Fruit fly (Drosophila melanogaster) whole organism, embryonic: ENCODE measurements around the gene RhoGAP93B.

ENCODE experiments used
- Adf1 ChIP-seq: fragments of 200-800 bp; sonication (Bioruptor generic); IDR thresholded peaks from 2 replicates; pipeline ENCODE4 v1.3.6; 2022; ENCODE audit warnings: missing biosample characterization, missing genetic modification characterization
- Bgb ChIP-seq: fragments of 200-800 bp; sonication (Bioruptor generic); IDR thresholded peaks from 2 replicates; pipeline ENCODE4 v1.3.6; 2022; ENCODE audit warnings: missing biosample characterization, missing genetic modification characterization; ENCODE audit not compliant: partially characterized antibody
- CG10147 ChIP-seq: fragments of 200-800 bp; sonication (Bioruptor generic); optimal IDR thresholded peaks from 2 replicates; lab custom pipeline; 2019; ENCODE audit warnings: missing biosample characterization, mild to moderate bottlenecking, missing genetic modification characterization, moderate library complexity
- CG11398 ChIP-seq: fragments of 200-800 bp; sonication (Bioruptor generic); optimal IDR thresholded peaks from 2 replicates; lab custom pipeline; 2016; ENCODE audit warnings: missing biosample characterization, missing genetic modification characterization
- CG12391 ChIP-seq: fragments of 200-800 bp; sonication (Bioruptor generic); optimal IDR thresholded peaks from 3 replicates; lab custom pipeline; 2018; ENCODE audit warnings: missing biosample characterization, mild to moderate bottlenecking, missing genetic modification characterization, moderate library complexity
- CG12659 ChIP-seq: fragments of 200-800 bp; sonication (Bioruptor generic); optimal IDR thresholded peaks from 3 replicates; lab custom pipeline; 2017; ENCODE audit warnings: mild to moderate bottlenecking, missing biosample characterization, missing genetic modification reagents, missing genetic modification characterization
- CG13287 ChIP-seq: fragments of 200-800 bp; sonication (Bioruptor generic); IDR thresholded peaks from 2 replicates; pipeline ENCODE4 v1.3.6; 2022; ENCODE audit warnings: missing biosample characterization, missing genetic modification characterization; ENCODE audit not compliant: partially characterized antibody
- CG13424 ChIP-seq: fragments of 200-800 bp; sonication (Bioruptor generic); optimal IDR thresholded peaks from 2 replicates; lab custom pipeline; 2019; ENCODE audit warnings: missing biosample characterization, mild to moderate bottlenecking, missing genetic modification characterization, moderate library complexity
- CG14014 ChIP-seq: fragments of 200-800 bp; sonication (Bioruptor generic); IDR thresholded peaks from 2 replicates; pipeline ENCODE4 v1.3.6; 2022; ENCODE audit warnings: missing biosample characterization, missing genetic modification characterization
- CG15601 ChIP-seq: fragments of 200-800 bp; sonication (Bioruptor generic); optimal IDR thresholded peaks from 3 replicates; lab custom pipeline; 2019; ENCODE audit warnings: missing biosample characterization, mild to moderate bottlenecking, missing genetic modification characterization, moderate library complexity
- CG17829 ChIP-seq: fragments of 200-800 bp; optimal IDR thresholded peaks from 2 replicates; lab custom pipeline; 2019; ENCODE audit warnings: missing biosample characterization, mild to moderate bottlenecking, missing genetic modification characterization, moderate library complexity
- CG1792 ChIP-seq: fragments of 200-800 bp; sonication (Bioruptor generic); optimal IDR thresholded peaks from 2 replicates; lab custom pipeline; 2016; ENCODE audit warnings: missing biosample characterization, missing genetic modification characterization
- CG2712 ChIP-seq: fragments of 200-800 bp; optimal IDR thresholded peaks from 3 replicates; lab custom pipeline; 2019; ENCODE audit warnings: missing biosample characterization, mild to moderate bottlenecking, missing genetic modification characterization, moderate library complexity
- CG30020 ChIP-seq: fragments of 200-800 bp; optimal IDR thresholded peaks from 2 replicates; lab custom pipeline; 2019; ENCODE audit warnings: missing biosample characterization, mild to moderate bottlenecking, missing genetic modification characterization, moderate library complexity
- CG3163 ChIP-seq: fragments of 200-800 bp; sonication (Bioruptor generic); optimal IDR thresholded peaks from 3 replicates; lab custom pipeline; 2016; ENCODE audit warnings: missing biosample characterization, missing genetic modification characterization
- CG6791 ChIP-seq: fragments of 200-800 bp; sonication (Bioruptor generic); IDR thresholded peaks from 3 replicates; pipeline ENCODE4 v1.3.6; 2022; ENCODE audit warnings: missing biosample characterization, missing genetic modification characterization; ENCODE audit not compliant: partially characterized antibody
- CG9797 ChIP-seq: fragments of 200-800 bp; sonication (Bioruptor generic); optimal IDR thresholded peaks from 3 replicates; lab custom pipeline; 2018; ENCODE audit warnings: missing biosample characterization, mild to moderate bottlenecking, missing genetic modification characterization
- CoRest ChIP-seq: fragments of 200-800 bp; sonication (Bioruptor generic); optimal IDR thresholded peaks from 3 replicates; lab custom pipeline; 2018; ENCODE audit warnings: missing biosample characterization, mild to moderate bottlenecking, missing genetic modification characterization, moderate library complexity
- Dp ChIP-seq: fragments of 200-800 bp; sonication (Bioruptor generic); optimal IDR thresholded peaks from 2 replicates; lab custom pipeline; 2018; ENCODE audit warnings: missing biosample characterization, mild to moderate bottlenecking, missing genetic modification characterization, moderate library complexity
- Elba2 ChIP-seq: fragments of 200-800 bp; sonication (Bioruptor generic); optimal IDR thresholded peaks from 3 replicates; lab custom pipeline; 2016; ENCODE audit warnings: missing biosample characterization, missing genetic modification characterization
- Ets97D ChIP-seq: fragments of 200-800 bp; sonication (Bioruptor generic); optimal IDR thresholded peaks from 3 replicates; lab custom pipeline; 2016; ENCODE audit warnings: missing biosample characterization, missing genetic modification characterization
- HLH4C ChIP-seq: fragments of 200-800 bp; sonication (Bioruptor generic); IDR thresholded peaks from 3 replicates; pipeline ENCODE4 v1.3.6; 2022; ENCODE audit warnings: missing biosample characterization, missing genetic modification characterization; ENCODE audit not compliant: partially characterized antibody
- Kr ChIP-seq: fragments of 200-800 bp; sonication (Bioruptor generic); optimal IDR thresholded peaks from 2 replicates; lab custom pipeline; 2017; ENCODE audit warnings: missing biosample characterization, mild to moderate bottlenecking, missing genetic modification characterization
- MBD-R2 ChIP-seq: fragments of 200-800 bp; sonication (Bioruptor generic); IDR thresholded peaks from 2 replicates; pipeline ENCODE4 v1.3.6; 2022; ENCODE audit warnings: missing biosample characterization, missing genetic modification characterization
- MESR4 ChIP-seq: fragments of 200-800 bp; sonication (Bioruptor generic); optimal IDR thresholded peaks from 2 replicates; lab custom pipeline; 2018; ENCODE audit warnings: missing biosample characterization, mild to moderate bottlenecking, missing genetic modification characterization, moderate library complexity
- Med ChIP-seq: fragments of 200-800 bp; sonication (Bioruptor generic); peaks from one replicate; lab custom pipeline; 2016; ENCODE audit warnings: missing biosample characterization, missing genetic modification characterization, mild to moderate bottlenecking, inconsistent platforms, moderate library complexity
- Nf-YC ChIP-seq: fragments of 200-800 bp; optimal IDR thresholded peaks from 3 replicates; lab custom pipeline; 2019; ENCODE audit warnings: missing biosample characterization, mild to moderate bottlenecking, missing genetic modification characterization, moderate library complexity
- PHDP ChIP-seq: fragments of 200-800 bp; sonication (Bioruptor generic); optimal IDR thresholded peaks from 3 replicates; lab custom pipeline; 2018; ENCODE audit warnings: missing biosample characterization, mild to moderate bottlenecking, missing genetic modification characterization, moderate library complexity
- Scr ChIP-seq: fragments of 200-800 bp; sonication (Bioruptor generic); IDR thresholded peaks from 2 replicates; pipeline ENCODE4 v1.3.6; 2022; ENCODE audit warnings: missing biosample characterization, missing genetic modification characterization; ENCODE audit not compliant: partially characterized antibody
- Sox100B ChIP-seq: fragments of 200-800 bp; sonication (Bioruptor generic); optimal IDR thresholded peaks from 3 replicates; lab custom pipeline; 2018; ENCODE audit warnings: missing biosample characterization, mild to moderate bottlenecking, missing genetic modification characterization
- Usf ChIP-seq: fragments of 200-800 bp; sonication (Bioruptor generic); optimal IDR thresholded peaks from 2 replicates; lab custom pipeline; 2017; ENCODE audit warnings: missing genotype, missing biosample characterization, missing genetic modification characterization
- Xrp1 ChIP-seq: fragments of 200-800 bp; sonication (Bioruptor generic); IDR thresholded peaks from 2 replicates; pipeline ENCODE4 v1.3.6; 2022; ENCODE audit warnings: missing biosample characterization, missing genetic modification characterization
- ab ChIP-seq: fragments of 200-800 bp; sonication (Bioruptor generic); optimal IDR thresholded peaks from 2 replicates; lab custom pipeline; 2016; ENCODE audit warnings: missing biosample characterization, missing genetic modification characterization
- ci ChIP-seq: fragments of 200-800 bp; sonication (Bioruptor generic); IDR thresholded peaks from 3 replicates; pipeline ENCODE4 v1.3.6; 2022; ENCODE audit warnings: missing biosample characterization, missing genetic modification characterization
- crp ChIP-seq, 2 experiments: fragments of 200-800 bp; sonication (Bioruptor generic); optimal IDR thresholded peaks; 2 replicates in 1 of 2; 3 replicates in 1 of 2; lab custom pipeline; 2017; ENCODE audit warnings: missing biosample characterization in 2 of 2, missing genetic modification characterization in 2 of 2, mild to moderate bottlenecking in 1 of 2, moderate library complexity in 1 of 2
- dati ChIP-seq: fragments of 200-800 bp; sonication (Bioruptor generic); IDR thresholded peaks from 2 replicates; pipeline ENCODE4 v1.3.6; 2022; ENCODE audit warnings: missing biosample characterization, missing genetic modification characterization
- hb ChIP-seq: fragments of 200-800 bp; sonication (Bioruptor generic); IDR thresholded peaks from 3 replicates; pipeline ENCODE4 v1.3.6; 2022; ENCODE audit warnings: missing biosample characterization, missing genetic modification characterization; ENCODE audit not compliant: partially characterized antibody
- hkb ChIP-seq, 2 experiments: fragments of 200-800 bp in 1 of 2; fragments of >200 bp in 1 of 2; sonication (Bioruptor generic) in 1 of 2; IDR thresholded peaks in 1 of 2; optimal IDR thresholded peaks in 1 of 2; 2 replicates each; pipeline versions ENCODE4 v1.3.6 to Lab custom; 2017 to 2022; ENCODE audit warnings: missing biosample characterization in 1 of 2, missing genetic modification characterization in 1 of 2
- lilli ChIP-seq: fragments of 200-800 bp; sonication (Bioruptor generic); optimal IDR thresholded peaks from 3 replicates; lab custom pipeline; 2016; ENCODE audit warnings: missing biosample characterization, missing genetic modification characterization
- pzg ChIP-seq: fragments of 200-800 bp; sonication (Bioruptor generic); optimal IDR thresholded peaks from 3 replicates; lab custom pipeline; 2018; ENCODE audit warnings: missing biosample characterization, mild to moderate bottlenecking, missing genetic modification characterization, moderate library complexity
- row ChIP-seq: fragments of 200-800 bp; sonication (Bioruptor generic); IDR thresholded peaks from 3 replicates; pipeline ENCODE4 v1.3.6; 2022; ENCODE audit warnings: missing biosample characterization, missing genetic modification characterization
- sens ChIP-seq: fragments of 200-800 bp; sonication (Bioruptor generic); peaks from one replicate; lab custom pipeline; 2016; ENCODE audit warnings: missing biosample characterization, missing genetic modification characterization
- stwl ChIP-seq: fragments of 200-800 bp; sonication (Bioruptor generic); optimal IDR thresholded peaks from 3 replicates; lab custom pipeline; 2018; ENCODE audit warnings: missing biosample characterization, mild to moderate bottlenecking, missing genetic modification characterization, moderate library complexity
- unc-4 ChIP-seq: fragments of 200-800 bp; sonication (Bioruptor generic); IDR thresholded peaks from 2 replicates; pipeline ENCODE4 v1.3.6; 2022; ENCODE audit warnings: missing biosample characterization, missing genetic modification characterization; ENCODE audit not compliant: partially characterized antibody
- zfh1 ChIP-seq: fragments of 200-800 bp; sonication (Bioruptor generic); IDR thresholded peaks from 3 replicates; pipeline ENCODE4 v1.3.6; 2022; ENCODE audit warnings: missing biosample characterization, missing genetic modification characterization

Gene RhoGAP93B

DNA sequence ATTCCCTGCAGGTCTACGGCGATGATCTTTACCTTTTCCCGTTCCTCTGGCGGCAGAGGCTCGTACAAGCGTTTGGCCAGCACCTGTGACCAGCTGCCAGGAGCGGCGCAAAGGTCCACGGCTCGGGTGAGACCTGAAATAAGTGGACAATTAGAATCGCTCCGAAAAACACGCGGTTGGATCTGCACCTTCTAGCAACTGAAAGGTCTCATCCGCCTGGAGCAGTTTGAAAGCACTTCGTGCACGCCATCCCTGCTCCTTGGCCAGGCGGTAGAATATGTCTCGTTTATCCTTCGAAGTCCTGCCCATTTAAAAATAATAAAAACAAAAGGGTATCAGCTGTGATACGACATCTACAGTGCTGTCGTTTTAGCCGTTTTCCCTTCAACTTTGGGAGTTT is 35.9 kb upstream of the RhoGAP93B start, which contains the start of gene Trm7-34:
TSS of gene Trm7-34 (minus strand) at position 365 of the 400 bp plus-strand sequence.
- peak; percentile 62 for TF ChIP-seq MESR4 (GFP tag; lab: Kevin White, UChicago)
- no peak for TF ChIP-seq CG11398 (GFP tag; lab: Kevin White, UChicago)
- TF ChIP-seq crp (GFP tag; optimal IDR thresholded peaks at IDR 0.05; lab: Kevin White, UChicago): peak in 1 of 2 experiments; percentile 77
- peak; percentile 69; the same call in 1 of the 2 replicates for TF ChIP-seq MBD-R2
- TF ChIP-seq CG6791 (GFP tag; lab: Robert Waterston, UW): no peak
- TF ChIP-seq CG3163 (GFP tag; lab: Kevin White, UChicago): no peak
- peak; percentile 65 for TF ChIP-seq Elba2 (GFP tag; lab: Kevin White, UChicago)

dm6 chr3R:21130050-21130449 is 32.4 kb upstream of the RhoGAP93B start, which contains the start of gene Ice2:
Gene Ice2 (plus strand): TSS chr3R:21130216.
- TF ChIP-seq CG14014 (GFP tag; lab: Robert Waterston, UW) (peak; percentile 33; the same call in 1 of the 2 replicates), CG17829 (tag; lab: Kevin White, UChicago) (peak; percentile 45), Sox100B (GFP tag; lab: Kevin White, UChicago) (no peak), CG13287 (GFP tag; lab: Robert Waterston, UW) (peak; percentile 66), Ets97D (peak; percentile 61), PHDP (peak; percentile 10), lilli (GFP tag; lab: Kevin White, UChicago) (no peak), Usf (GFP tag; lab: Kevin White, UChicago) (no peak), CG12391 (tag; lab: Kevin White, UChicago) (peak; percentile 9), CG9797 (peak; percentile 63), Scr (GFP tag; lab: Robert Waterston, UW) (peak; percentile 35), CG6791 (GFP tag; lab: Robert Waterston, UW) (peak; percentile 57; the same call in 2 of the 3 replicates), CG30020 (peak; percentile 38), pzg (peak; percentile 61), Nf-YC (tag; lab: Kevin White, UChicago) (peak; percentile 2), row (GFP tag; lab: Robert Waterston, UW) (peak; percentile 34; the same call in 1 of the 3 replicates), CG2712 (tag; lab: Kevin White, UChicago) (peak; percentile 44), zfh1 (peak; percentile 21; the same call in 1 of the 3 replicates), hkb (optimal IDR thresholded peaks at IDR 0.05; lab: Kevin White, UChicago) (no peak), hkb (GFP tag; IDR thresholded peaks at IDR 0.05; lab: Robert Waterston, UW) (0 out of 2 replicates have a peak, but pooled peaks have one; percentile 21), MBD-R2 (peak; percentile 57), Dp (GFP tag; lab: Kevin White, UChicago) (peak; percentile 94), unc-4 (GFP tag; lab: Robert Waterston, UW) (peak; percentile 53; the same call in 1 of the 2 replicates), CG12659 (GFP tag; lab: Kevin White, UChicago) (peak; percentile 29), Med (peak; percentile 76), Xrp1 (peak; percentile 25; the same call in 1 of the 2 replicates), stwl (tag; lab: Kevin White, UChicago) (peak; percentile 42), CG1792 (GFP tag; lab: Kevin White, UChicago) (peak; percentile 42), CG10147 (GFP tag; lab: Kevin White, UChicago) (no peak), Adf1 (GFP tag; lab: Robert Waterston, UW) (no peak), MESR4 (GFP tag; lab: Kevin White, UChicago) (peak; percentile 23), ci (GFP tag; lab: Robert Waterston, UW) (0 out of 3 replicates have a peak, but pooled peaks have one; percentile 14), hb (no peak), dati (GFP tag; lab: Robert Waterston, UW) (no peak), CG13424 (tag; lab: Kevin White, UChicago) (peak; percentile 41), sens (peak; percentile 74), CG15601 (peak; percentile 42), CoRest (tag; lab: Kevin White, UChicago) (peak; percentile 16), HLH4C (GFP tag; lab: Robert Waterston, UW) (peak; percentile 35; the same call in 1 of the 3 replicates), ab (GFP tag; lab: Kevin White, UChicago) (no peak), Bgb (GFP tag; lab: Robert Waterston, UW) (peak; percentile 47; the same call in 1 of the 2 replicates), Kr (GFP tag; lab: Kevin White, UChicago) (no peak)
